Worm (Caenorhabditis elegans): Measurements from ENCODE around the gene C39B10.1.

Gene C39B10.1

ce11 chrX:10435492-10435939 lies 27.9 kb downstream of the C39B10.1 start (continued):
- TF ChIP-seq lin-11 (tag; optimal IDR thresholded peaks at IDR 0.05) (peak; percentile 61), nhr-12 (tag; optimal IDR thresholded peaks at IDR 0.05) (no peak), unc-62 (GFP tag; optimal IDR thresholded peaks at IDR 0.05) (no peak), nhr-6 (tag; optimal IDR thresholded peaks at IDR 0.05) (no peak), peb-1 (tag; optimal IDR thresholded peaks at IDR 0.05) (peak; percentile 3)

ce11 chrX:10433863-10434262 lies 29.6 kb downstream of the C39B10.1 start:
- TF ChIP-seq ztf-11 (tag; optimal IDR thresholded peaks at IDR 0.05) = no peak
- TF ChIP-seq nhr-10 (tag; optimal IDR thresholded peaks at IDR 0.05) = no peak
- no peak for TF ChIP-seq sma-9 (GFP tag; optimal IDR thresholded peaks at IDR 0.05)
- TF ChIP-seq sma-9 (tag; optimal IDR thresholded peaks at IDR 0.05) = no peak
- TF ChIP-seq ZK546.5 (tag; optimal IDR thresholded peaks at IDR 0.05) = no peak
- TF ChIP-seq Y55F3AM.14 (GFP tag; optimal IDR thresholded peaks at IDR 0.05) = no peak
- TF ChIP-seq lin-11 (tag; optimal IDR thresholded peaks at IDR 0.05) = no peak

ce11 chrX:10432786-10433185 lies 30.7 kb downstream of the C39B10.1 start:
- TF ChIP-seq nhr-21 (tag; optimal IDR thresholded peaks at IDR 0.05) = no peak
- peak; percentile 24 for TF ChIP-seq blmp-1 (tag; optimal IDR thresholded peaks at IDR 0.05; ENCODE audit: insufficient read depth)

- TF ChIP-seq nhr-11 (tag; optimal IDR thresholded peaks at IDR 0.05) (no peak), sma-3 (GFP tag; optimal IDR thresholded peaks at IDR 0.05) (peak; percentile 11), nhr-23 (tag; optimal IDR thresholded peaks at IDR 0.05) (no peak), F13H6.1 (tag; optimal IDR thresholded peaks at IDR 0.05) (no peak), nhr-12 (tag; optimal IDR thresholded peaks at IDR 0.05) (no peak), gmeb-1 (tag; optimal IDR thresholded peaks at IDR 0.05) (peak; percentile 7), mab-5 (tag; optimal IDR thresholded peaks at IDR 0.05) (peak; percentile 47), elt-3 (tag; optimal IDR thresholded peaks at IDR 0.05) (no peak), ceh-16 (tag; optimal IDR thresholded peaks at IDR 0.05) (no peak), blmp-1 (tag; optimal IDR thresholded peaks at IDR 0.05; ENCODE audit: insufficient read depth) (peak; percentile 38), fos-1 (tag; optimal IDR thresholded peaks at IDR 0.05) (peak; percentile 76), lin-39 (tag; optimal IDR thresholded peaks at IDR 0.05) (no peak), Y55F3AM.14 (GFP tag; optimal IDR thresholded peaks at IDR 0.05) (no peak), crh-2 (tag; optimal IDR thresholded peaks at IDR 0.05) (peak; percentile 2), unc-55 (GFP tag; optimal IDR thresholded peaks at IDR 0.05) (peak; percentile 24), sma-9 (GFP tag; optimal IDR thresholded peaks at IDR 0.05) (peak; percentile 58), sma-9 (tag; optimal IDR thresholded peaks at IDR 0.05) (no peak), nhr-25 (tag; optimal IDR thresholded peaks at IDR 0.05) (peak; percentile 19), lsy-2 (tag; optimal IDR thresholded peaks at IDR 0.05) (peak in 1 of 2 experiments; percentile 26), nhr-21 (tag; optimal IDR thresholded peaks at IDR 0.05) (peak; percentile 68), sem-4 (tag; optimal IDR thresholded peaks at IDR 0.05) (peak; percentile 26)
These were observed 32.6 kb downstream of the C39B10.1 start for ce11 chrX:10430866-10431265.

ce11 chrX:10429203-10429602 lies 34.2 kb downstream of the C39B10.1 start:
- TF ChIP-seq fos-1 (tag; optimal IDR thresholded peaks at IDR 0.05) = peak; percentile 21
- TF ChIP-seq blmp-1 (tag; optimal IDR thresholded peaks at IDR 0.05; ENCODE audit: insufficient read depth) = no peak
- TF ChIP-seq nhr-129 (tag; optimal IDR thresholded peaks at IDR 0.05) = peak; percentile 1
- TF ChIP-seq nhr-25 (tag; optimal IDR thresholded peaks at IDR 0.05) = peak; percentile 20

ce11 chrX:10428557-10428956 lies 34.9 kb downstream of the C39B10.1 start, which contains the start of gene mig-15:
TSS of gene mig-15 (minus strand) at chrX:10428657.
- TF ChIP-seq sma-3 (GFP tag; optimal IDR thresholded peaks at IDR 0.05) = no peak
- TF ChIP-seq ztf-11 (tag; optimal IDR thresholded peaks at IDR 0.05) = no peak
- no peak for TF ChIP-seq ztf-4 (tag; optimal IDR thresholded peaks at IDR 0.05)
- no peak for TF ChIP-seq skn-1 (tag; optimal IDR thresholded peaks at IDR 0.05)
- TF ChIP-seq lin-39 (tag; optimal IDR thresholded peaks at IDR 0.05) = no peak
- no peak for TF ChIP-seq R02D3.7 (tag; optimal IDR thresholded peaks at IDR 0.05)
- TF ChIP-seq ceh-82 (tag; optimal IDR thresholded peaks at IDR 0.05) = no peak
- no peak for TF ChIP-seq nhr-12 (tag; optimal IDR thresholded peaks at IDR 0.05)
- no peak for TF ChIP-seq ceh-16 (tag; optimal IDR thresholded peaks at IDR 0.05)

All from whole organism, L2 larva.